Worm (Caenorhabditis elegans) whole organism, L4 larva: Measurements from ENCODE around the gene nlp-5.
A peak's percentile ranks its signal among the peaks of the same experiment; 100 is the strongest.

Experiments
- F37D6.2 ChIP-seq: sonication (generic microtip); optimal IDR thresholded peaks from 2 replicates; lab custom pipeline; 2016; ENCODE audit warnings: mild to moderate bottlenecking, missing genetic modification characterization, missing compliant biosample characterization
- R02D3.7 ChIP-seq: fragments of 150-350 bp; sonication (generic microtip); optimal IDR thresholded peaks from 3 replicates; lab custom pipeline; 2014; ENCODE audit warnings: missing biosample characterization, missing genetic modification characterization
- T20F7.1 ChIP-seq: fragments of 200-800 bp; sonication (Bioruptor generic); optimal IDR thresholded peaks from 2 replicates; lab custom pipeline; 2018; ENCODE audit warnings: mild to moderate bottlenecking, missing genetic modification characterization, missing compliant biosample characterization
- T26A8.4 ChIP-seq: fragments of 200-800 bp; sonication (Bioruptor generic); IDR thresholded peaks from 2 replicates; pipeline ENCODE4 v1.3.6; 2022; ENCODE audit warnings: missing genetic modification characterization, missing compliant biosample characterization
- Y105C5A.15 ChIP-seq: fragments of 200-800 bp; sonication (Bioruptor generic); IDR thresholded peaks from 2 replicates; pipeline ENCODE4 v1.3.6; 2022; ENCODE audit warnings: missing genetic modification characterization, missing compliant biosample characterization
- Y48G9A.11 ChIP-seq: fragments of 200-800 bp; sonication (Bioruptor generic); IDR thresholded peaks from 2 replicates; pipeline ENCODE4 v1.3.6; 2022; ENCODE audit warnings: missing genetic modification reagents, missing genetic modification characterization, missing compliant biosample characterization
- aha-1 ChIP-seq: fragments of 150-350 bp; peaks from one replicate; lab custom pipeline; 2014; ENCODE audit warnings: missing biosample characterization, missing genetic modification characterization
- ama-1 ChIP-seq: fragments of 150-350 bp; optimal IDR thresholded peaks from 2 replicates; lab custom pipeline; 2014; ENCODE audit warnings: inconsistent platforms, mixed read lengths
- ceh-20 ChIP-seq: fragments of 200-800 bp; sonication (Bioruptor generic); IDR thresholded peaks from 2 replicates; pipeline ENCODE4 v1.3.6; 2022; ENCODE audit warnings: missing genetic modification reagents, missing genetic modification characterization, missing compliant biosample characterization
- ceh-28 ChIP-seq: fragments of 150-350 bp; optimal IDR thresholded peaks from 2 replicates; lab custom pipeline; 2014; ENCODE audit warnings: missing biosample characterization, missing genetic modification reagents, missing genetic modification characterization
- ces-1 ChIP-seq: fragments of 150-350 bp; sonication (generic microtip); optimal IDR thresholded peaks from 4 replicates; lab custom pipeline; 2014; ENCODE audit warnings: missing biosample characterization, missing genetic modification reagents, missing genetic modification characterization
- ctbp-1 ChIP-seq: fragments of 200-800 bp; sonication (Bioruptor generic); IDR thresholded peaks from 2 replicates; pipeline ENCODE4 v1.3.6; 2022; ENCODE audit warnings: missing genetic modification reagents, missing genetic modification characterization, missing compliant biosample characterization
- daf-16 ChIP-seq, 3 experiments: sonication (generic microtip); optimal IDR thresholded peaks; 2 replicates each; lab custom pipeline; 2016 to 2017; ENCODE audit warnings: missing genetic modification characterization in 3 of 3, missing genetic modification reagents in 3 of 3, mild to moderate bottlenecking in 2 of 3, missing compliant biosample characterization in 2 of 3, missing biosample characterization in 1 of 3, moderate library complexity in 1 of 3
- dmd-6 ChIP-seq: fragments of 200-800 bp; sonication (Bioruptor generic); IDR thresholded peaks from 2 replicates; pipeline ENCODE4 v1.3.6; 2022; ENCODE audit warnings: missing genetic modification reagents, missing genetic modification characterization, missing compliant biosample characterization
- dmd-9 ChIP-seq: fragments of 200-800 bp; sonication (Bioruptor generic); IDR thresholded peaks from 2 replicates; pipeline ENCODE4 v1.3.6; 2022; ENCODE audit warnings: missing genetic modification reagents, missing genetic modification characterization, missing compliant biosample characterization
- dpl-1 ChIP-seq: fragments of 150-350 bp; optimal IDR thresholded peaks from 2 replicates; lab custom pipeline; 2014; ENCODE audit warnings: missing biosample characterization, missing genetic modification reagents, missing genetic modification characterization
- dve-1 ChIP-seq: sonication (generic microtip); optimal IDR thresholded peaks from 2 replicates; lab custom pipeline; 2017; ENCODE audit warnings: antibody characterized with exemption, mild to moderate bottlenecking, missing genetic modification characterization, missing compliant biosample characterization; ENCODE audit not compliant: insufficient read depth
- fkh-10 ChIP-seq: fragments of 150-350 bp; optimal IDR thresholded peaks from 2 replicates; lab custom pipeline; 2014; ENCODE audit warnings: missing biosample characterization, missing genetic modification reagents, missing genetic modification characterization
- hif-1 ChIP-seq, 2 experiments: sonication (generic microtip); optimal IDR thresholded peaks; 2 replicates each; lab custom pipeline; 2016 to 2017; ENCODE audit warnings: missing compliant biosample characterization in 2 of 2, missing genetic modification characterization in 2 of 2, missing genetic modification reagents in 2 of 2, missing genotype in 2 of 2, mild to moderate bottlenecking in 1 of 2
- hlh-11 ChIP-seq: fragments of 200-800 bp; sonication (Bioruptor generic); optimal IDR thresholded peaks from 2 replicates; lab custom pipeline; 2018; ENCODE audit warnings: mild to moderate bottlenecking, missing genetic modification characterization, missing compliant biosample characterization
- hlh-30 ChIP-seq: sonication (generic microtip); optimal IDR thresholded peaks from 2 replicates; lab custom pipeline; 2017; ENCODE audit warnings: antibody characterized with exemption, mild to moderate bottlenecking, missing genetic modification characterization, missing compliant biosample characterization; ENCODE audit not compliant: insufficient read depth
- hmg-1.1 ChIP-seq: fragments of 200-800 bp; sonication (Bioruptor generic); IDR thresholded peaks from 2 replicates; pipeline ENCODE4 v1.3.6; 2022; ENCODE audit warnings: missing genetic modification reagents, missing genetic modification characterization, missing compliant biosample characterization
- lin-38 ChIP-seq: fragments of 200-800 bp; sonication (Bioruptor generic); IDR thresholded peaks from 2 replicates; pipeline ENCODE4 v1.3.6; 2022; ENCODE audit warnings: missing genetic modification reagents, missing genetic modification characterization, missing compliant biosample characterization
- lsy-2 ChIP-seq, 2 experiments: fragments of 150-350 bp in 1 of 2; sonication (generic microtip) in 1 of 2; optimal IDR thresholded peaks; 2 replicates each; lab custom pipeline; 2014 to 2017; ENCODE audit warnings: missing biosample characterization in 2 of 2, missing genetic modification characterization in 2 of 2
- mdl-1 ChIP-seq, 2 experiments: fragments of 150-350 bp in 1 of 2; sonication (generic microtip) in 1 of 2; optimal IDR thresholded peaks; 2 replicates each; lab custom pipeline; 2014 to 2017; ENCODE audit warnings: missing biosample characterization in 2 of 2, missing genetic modification characterization in 2 of 2
- mep-1 ChIP-seq: fragments of 150-350 bp; sonication (generic microtip); optimal IDR thresholded peaks from 3 replicates; lab custom pipeline; 2014; ENCODE audit warnings: missing biosample characterization, missing genetic modification characterization
- mes-2 ChIP-seq: sonication (generic microtip); optimal IDR thresholded peaks from 2 replicates; lab custom pipeline; 2016; ENCODE audit warnings: missing genotype, mild to moderate bottlenecking, missing genetic modification characterization, missing compliant biosample characterization; ENCODE audit not compliant: poor library complexity, severe bottlenecking
- nhr-10 ChIP-seq: fragments of 150-350 bp; optimal IDR thresholded peaks from 2 replicates; lab custom pipeline; 2014; ENCODE audit warnings: missing biosample characterization, missing genetic modification characterization
- nhr-28 ChIP-seq: fragments of 150-350 bp; optimal IDR thresholded peaks from 2 replicates; lab custom pipeline; 2014; ENCODE audit warnings: missing biosample characterization, missing genetic modification characterization
- nhr-42 ChIP-seq: fragments of 200-800 bp; sonication (Bioruptor generic); IDR thresholded peaks from 2 replicates; pipeline ENCODE4 v1.3.6; 2022; ENCODE audit warnings: missing genetic modification characterization, missing compliant biosample characterization
- nhr-48 ChIP-seq: sonication (generic microtip); optimal IDR thresholded peaks from 2 replicates; lab custom pipeline; 2016; ENCODE audit warnings: mild to moderate bottlenecking, missing genetic modification characterization, missing compliant biosample characterization
- rbr-2 ChIP-seq: sonication (generic microtip); optimal IDR thresholded peaks from 2 replicates; lab custom pipeline; 2016; ENCODE audit warnings: missing genotype, missing genetic modification characterization, missing compliant biosample characterization
- set-16 ChIP-seq: fragments of 200-800 bp; sonication (Bioruptor generic); IDR thresholded peaks from 2 replicates; pipeline ENCODE4 v1.3.6; 2022; ENCODE audit warnings: missing genetic modification reagents, missing genetic modification characterization, missing compliant biosample characterization
- unc-130 ChIP-seq: sonication (generic microtip); optimal IDR thresholded peaks from 2 replicates; lab custom pipeline; 2016; ENCODE audit warnings: missing genetic modification reagents, missing genetic modification characterization, missing compliant biosample characterization
- unc-39 ChIP-seq: sonication (generic microtip); optimal IDR thresholded peaks from 2 replicates; lab custom pipeline; 2017; ENCODE audit warnings: missing biosample characterization, missing genetic modification characterization
- unc-62 ChIP-seq, 3 experiments: fragments of 150-350 bp in 1 of 3; sonication (generic microtip); optimal IDR thresholded peaks in 2 of 3; peaks in 1 of 3; 1 replicate in 1 of 3; 2 replicates in 2 of 3; lab custom pipeline; 2014 to 2017; ENCODE audit warnings: missing biosample characterization in 3 of 3, missing genetic modification characterization in 3 of 3, missing genetic modification reagents in 3 of 3, missing genotype in 1 of 3
- zfp-2 ChIP-seq: sonication (generic microtip); optimal IDR thresholded peaks from 2 replicates; lab custom pipeline; 2016; ENCODE audit warnings: mild to moderate bottlenecking, missing genetic modification characterization, missing compliant biosample characterization

The nlp-5 gene

ce11 chrII:8214367-8214766, 23.9 kb upstream of the nlp-5 start, which contains the start of gene M110.10:
Gene M110.10, minus strand, starts transcription at chrII:8214467.
- TF ChIP-seq aha-1 (tag; lab: Kevin White, UChicago) (peak; percentile 6), unc-62 (GFP tag; optimal IDR thresholded peaks at IDR 0.05 in 1 of 2; lab: Kevin White, UChicago) (peak in 1 of 2 experiments; percentile 71), unc-62 (tag; optimal IDR thresholded peaks at IDR 0.05; lab: Kevin White, UChicago) (no peak), mep-1 (tag; lab: Kevin White, UChicago) (no peak), T26A8.4 (no peak)
- TF ChIP-seq, all 104 proteins: peak for 2

- TF ChIP-seq Y48G9A.11 (no peak), unc-130 (peak; percentile 23), T20F7.1 (GFP tag; lab: Kevin White, UChicago) (no peak), rbr-2 (tag; lab: Kevin White, UChicago) (peak; percentile 29), dpl-1 (GFP tag; lab: Kevin White, UChicago) (peak; percentile 53), hlh-30 (tag; lab: Kevin White, UChicago) (peak; percentile 45), hmg-1.1 (peak; percentile 57; the same call in 1 of the 2 replicates), hif-1 (tag; optimal IDR thresholded peaks at IDR 0.05; lab: Kevin White, UChicago) (no peak), set-16 (GFP tag; lab: Robert Waterston, UW) (no peak), dve-1 (tag; lab: Kevin White, UChicago) (peak; percentile 25), nhr-28 (tag; lab: Kevin White, UChicago) (peak; percentile 17), mep-1 (tag; lab: Kevin White, UChicago) (peak; percentile 38), lsy-2 (tag; optimal IDR thresholded peaks at IDR 0.05; lab: Kevin White, UChicago) (peak in 1 of 2 experiments; percentile 76), mes-2 (no peak), daf-16 (GFP tag; optimal IDR thresholded peaks at IDR 0.05; lab: Kevin White, UChicago) (no peak), daf-16 (tag; optimal IDR thresholded peaks at IDR 0.05; lab: Kevin White, UChicago) (peak; percentile 37), lin-38 (0 out of 2 replicates have a peak, but pooled peaks have one; percentile 25), nhr-10 (tag; lab: Kevin White, UChicago) (no peak), R02D3.7 (peak; percentile 76), ceh-28 (tag; lab: Kevin White, UChicago) (peak; percentile 42), fkh-10 (peak; percentile 45), nhr-42 (GFP tag; lab: Robert Waterston, UW) (no peak)
Observed at ce11 chrII:8216433-8216832, 21.8 kb upstream of the nlp-5 start, which contains the start of gene M110.3. Gene M110.3, minus strand, starts transcription at chrII:8216616.

DNA sequence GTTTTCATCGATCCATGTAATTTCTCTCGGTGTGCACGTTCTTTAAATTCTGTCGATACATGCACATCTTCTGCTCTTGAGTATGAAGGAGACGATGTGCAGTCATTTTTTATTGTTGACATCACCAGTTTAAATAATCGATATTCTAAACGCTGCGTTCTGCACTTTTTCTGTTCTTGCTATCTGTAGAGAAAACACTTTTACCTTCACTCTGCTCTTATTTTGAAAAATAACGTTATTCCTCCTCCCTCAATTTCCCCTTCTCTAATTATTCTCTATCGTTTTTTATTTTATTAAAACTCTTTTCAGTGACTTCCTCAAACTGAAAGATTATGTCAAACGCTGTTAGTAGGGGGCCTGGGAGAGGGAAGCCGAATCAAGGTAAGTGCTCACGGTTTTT, 21.3 kb upstream of the nlp-5 start, which contains the start of gene ifg-1:
Gene ifg-1 (plus strand): TSS at position 301 of the 400 bp plus-strand sequence.
- TF ChIP-seq dmd-6 (GFP tag; lab: Robert Waterston, UW) (no peak), ama-1 (lab: Kevin White, UChicago) (no peak), ces-1 (no peak), mdl-1 (tag; optimal IDR thresholded peaks at IDR 0.05; lab: Kevin White, UChicago) (no peak), lin-38 (no peak), unc-39 (no peak), nhr-42 (GFP tag; lab: Robert Waterston, UW) (no peak), hlh-11 (tag; lab: Kevin White, UChicago) (no peak), ctbp-1 (GFP tag; lab: Robert Waterston, UW) (no peak), zfp-2 (no peak), ceh-20 (no peak), nhr-48 (tag; lab: Kevin White, UChicago) (no peak)
- TF ChIP-seq, all 104 proteins: peak for 0

- TF ChIP-seq unc-62 (GFP tag; optimal IDR thresholded peaks at IDR 0.05 in 1 of 2; lab: Kevin White, UChicago) (peak in 1 of 2 experiments; percentile 2), unc-62 (tag; optimal IDR thresholded peaks at IDR 0.05; lab: Kevin White, UChicago) (no peak), F37D6.2 (tag; lab: Kevin White, UChicago) (no peak), dmd-9 (GFP tag; lab: Robert Waterston, UW) (no peak), aha-1 (tag; lab: Kevin White, UChicago) (peak; percentile 93), T26A8.4 (no peak), ama-1 (lab: Kevin White, UChicago) (no peak), Y105C5A.15 (GFP tag; lab: Robert Waterston, UW) (no peak)
Observed at ce11 chrII:8218266-8218665, 20.0 kb upstream of the nlp-5 start.
